Worm (Caenorhabditis elegans) whole organism, late embryonic: ENCODE data around the gene bath-41.

Experiments
- dve-1 ChIP-seq: sonication (generic microtip); optimal IDR thresholded peaks from 2 replicates; lab custom pipeline; 2017; ENCODE audit warnings: antibody characterized with exemption, mild to moderate bottlenecking, missing genetic modification characterization, missing compliant biosample characterization
- elt-2 ChIP-seq: sonication (generic microtip); optimal IDR thresholded peaks from 2 replicates; lab custom pipeline; 2016; ENCODE audit warnings: missing genetic modification reagents, missing genetic modification characterization, missing compliant biosample characterization
- ets-4 ChIP-seq: sonication (generic microtip); optimal IDR thresholded peaks from 2 replicates; lab custom pipeline; 2016; ENCODE audit warnings: missing genetic modification characterization, missing compliant biosample characterization
- lin-11 ChIP-seq: fragments of 200-800 bp; sonication (Bioruptor generic); optimal IDR thresholded peaks from 2 replicates; lab custom pipeline; 2018; ENCODE audit warnings: mild to moderate bottlenecking, missing genetic modification characterization, missing compliant biosample characterization
- mec-3 ChIP-seq: sonication (generic microtip); optimal IDR thresholded peaks from 2 replicates; lab custom pipeline; 2016; ENCODE audit warnings: borderline replicate concordance, missing genetic modification characterization, missing compliant biosample characterization
- nhr-11 ChIP-seq: fragments of 150-350 bp; optimal IDR thresholded peaks from 2 replicates; lab custom pipeline; 2014; ENCODE audit warnings: missing biosample characterization, missing genetic modification characterization
- pax-1 ChIP-seq: fragments of 150-350 bp; optimal IDR thresholded peaks from 2 replicates; lab custom pipeline; 2014; ENCODE audit warnings: missing biosample characterization, missing genetic modification characterization
- pha-2 ChIP-seq: sonication (generic microtip); optimal IDR thresholded peaks from 2 replicates; lab custom pipeline; 2017; ENCODE audit warnings: mild to moderate bottlenecking, missing genetic modification characterization, missing compliant biosample characterization
- pqm-1 ChIP-seq: sonication (generic microtip); optimal IDR thresholded peaks from 2 replicates; lab custom pipeline; 2016; ENCODE audit warnings: missing genetic modification characterization, missing compliant biosample characterization
- ttx-3 ChIP-seq: sonication (generic microtip); optimal IDR thresholded peaks from 2 replicates; lab custom pipeline; 2016; ENCODE audit warnings: missing genetic modification reagents, missing genetic modification characterization, missing compliant biosample characterization
- zip-5 ChIP-seq: sonication (generic microtip); optimal IDR thresholded peaks from 2 replicates; lab custom pipeline; 2016; ENCODE audit warnings: missing genetic modification characterization, missing compliant biosample characterization

DNA sequence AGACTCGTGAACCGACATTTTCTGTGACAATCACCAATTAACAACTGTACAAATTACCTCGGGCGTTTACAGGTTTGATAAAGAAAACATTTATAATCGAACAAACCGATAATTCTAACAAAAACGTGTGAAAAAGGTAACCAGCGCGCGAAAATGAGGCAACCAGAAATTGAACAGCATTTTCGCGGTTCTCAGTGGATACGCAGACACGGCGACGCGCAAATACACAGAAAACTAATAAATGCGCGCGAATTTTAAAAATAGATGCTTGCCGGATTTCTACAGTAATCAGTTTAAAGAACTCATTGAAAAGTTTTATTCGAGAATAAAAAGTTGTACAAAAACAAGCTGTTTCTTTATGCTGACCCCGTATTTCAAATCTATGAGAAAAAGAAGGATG is 12.1 kb downstream of the bath-41 start, which contains the start of gene isw-1:
- TF ChIP-seq pha-2 (tag; lab: Kevin White, UChicago) (no peak), nhr-11 (tag; lab: Kevin White, UChicago) (no peak), zip-5 (no peak), mec-3 (tag; lab: Kevin White, UChicago) (no peak), dve-1 (tag; lab: Kevin White, UChicago) (no peak), elt-2 (tag; lab: Kevin White, UChicago) (no peak), pqm-1 (tag; lab: Kevin White, UChicago) (no peak), pax-1 (tag; lab: Kevin White, UChicago) (no peak), ttx-3 (tag; lab: Kevin White, UChicago) (no peak), ets-4 (tag; lab: Kevin White, UChicago) (no peak), lin-11 (tag; lab: Kevin White, UChicago) (no peak)
